Worm (Caenorhabditis elegans) whole organism, L3 larva: ENCODE data around the gene C34B4.4.

ENCODE experiments used
- R02D3.7 ChIP-seq: fragments of 150-350 bp; optimal IDR thresholded peaks from 2 replicates; lab custom pipeline; 2014; ENCODE audit warnings: missing biosample characterization, missing genetic modification characterization
- ZK546.5 ChIP-seq: sonication (generic microtip); optimal IDR thresholded peaks from 2 replicates; lab custom pipeline; 2017; ENCODE audit warnings: missing biosample characterization, missing genetic modification characterization
- aly-2 ChIP-seq: fragments of 150-350 bp; optimal IDR thresholded peaks from 2 replicates; lab custom pipeline; 2014; ENCODE audit warnings: missing biosample characterization, missing genetic modification characterization
- ama-1 ChIP-seq: fragments of 150-350 bp; optimal IDR thresholded peaks from 2 replicates; lab custom pipeline; 2018
- ceh-16 ChIP-seq: sonication (generic microtip); optimal IDR thresholded peaks from 2 replicates; lab custom pipeline; 2017; ENCODE audit warnings: missing biosample characterization, missing genetic modification characterization
- ceh-28 ChIP-seq: fragments of 150-350 bp; optimal IDR thresholded peaks from 2 replicates; lab custom pipeline; 2014; ENCODE audit warnings: missing biosample characterization, missing genetic modification reagents, missing genetic modification characterization
- ceh-82 ChIP-seq: fragments of 150-350 bp; optimal IDR thresholded peaks from 2 replicates; lab custom pipeline; 2014; ENCODE audit warnings: missing biosample characterization, missing genetic modification characterization
- daf-12 ChIP-seq: fragments of 150-350 bp; optimal IDR thresholded peaks from 2 replicates; lab custom pipeline; 2014; ENCODE audit warnings: missing biosample characterization, missing genetic modification reagents, missing genetic modification characterization
- egl-27 ChIP-seq: sonication (generic microtip); optimal IDR thresholded peaks from 4 replicates; lab custom pipeline; 2017; ENCODE audit warnings: missing biosample characterization, missing genetic modification reagents, missing genetic modification characterization
- egl-5 ChIP-seq: fragments of 150-350 bp; optimal IDR thresholded peaks from 2 replicates; lab custom pipeline; 2017; ENCODE audit warnings: missing biosample characterization, missing genetic modification reagents, missing genetic modification characterization, inconsistent platforms
- elt-1 ChIP-seq: fragments of 150-350 bp; optimal IDR thresholded peaks from 2 replicates; lab custom pipeline; 2014; ENCODE audit warnings: missing biosample characterization, missing genetic modification characterization
- elt-2 ChIP-seq: sonication (generic microtip); optimal IDR thresholded peaks from 2 replicates; lab custom pipeline; 2016; ENCODE audit warnings: missing genetic modification reagents, mild to moderate bottlenecking, missing genetic modification characterization, missing compliant biosample characterization
- elt-3 ChIP-seq, 3 experiments: fragments of 150-350 bp in 1 of 3; sonication (generic microtip) in 2 of 3; optimal IDR thresholded peaks; 2 replicates in 2 of 3; 4 replicates in 1 of 3; lab custom pipeline; 2014 to 2017; ENCODE audit warnings: missing biosample characterization in 3 of 3, missing genetic modification characterization in 3 of 3
- eor-1 ChIP-seq, 2 experiments: fragments of 150-350 bp; optimal IDR thresholded peaks; 2 replicates each; lab custom pipeline; 2014 to 2018; ENCODE audit warnings: missing biosample characterization in 2 of 2, missing genetic modification characterization in 2 of 2
- fkh-10 ChIP-seq: sonication (generic microtip); optimal IDR thresholded peaks from 2 replicates; lab custom pipeline; 2017; ENCODE audit warnings: missing biosample characterization, missing genetic modification reagents, missing genetic modification characterization
- fkh-2 ChIP-seq: fragments of 150-350 bp; optimal IDR thresholded peaks from 2 replicates; lab custom pipeline; 2014; ENCODE audit warnings: missing biosample characterization, missing genetic modification reagents, missing genetic modification characterization
- fos-1 ChIP-seq: fragments of 150-350 bp; optimal IDR thresholded peaks from 2 replicates; lab custom pipeline; 2014; ENCODE audit warnings: missing biosample characterization, missing genetic modification characterization
- hmg-11 ChIP-seq: sonication (generic microtip); optimal IDR thresholded peaks from 2 replicates; lab custom pipeline; 2016; ENCODE audit warnings: missing genetic modification characterization, missing compliant biosample characterization
- jun-1 ChIP-seq: fragments of 150-350 bp; optimal IDR thresholded peaks from 2 replicates; lab custom pipeline; 2014; ENCODE audit warnings: missing biosample characterization, missing genetic modification reagents, missing genetic modification characterization
- lin-15B ChIP-seq: fragments of 150-350 bp; optimal IDR thresholded peaks from 2 replicates; lab custom pipeline; 2014; ENCODE audit warnings: missing biosample characterization, missing genetic modification characterization
- lin-39 ChIP-seq: fragments of 150-350 bp; optimal IDR thresholded peaks from 2 replicates; lab custom pipeline; 2018; ENCODE audit warnings: missing biosample characterization, missing genetic modification reagents, missing genetic modification characterization
- lsy-12 ChIP-seq: sonication (generic microtip); optimal IDR thresholded peaks from 2 replicates; lab custom pipeline; 2016; ENCODE audit warnings: mild to moderate bottlenecking, missing genetic modification characterization, missing compliant biosample characterization
- mdl-1 ChIP-seq: fragments of 150-350 bp; optimal IDR thresholded peaks from 2 replicates; lab custom pipeline; 2014; ENCODE audit warnings: missing biosample characterization, missing genetic modification characterization
- mml-1 ChIP-seq: fragments of 150-350 bp; sonication (generic microtip); optimal IDR thresholded peaks from 3 replicates; lab custom pipeline; 2014; ENCODE audit warnings: missing biosample characterization, missing genetic modification characterization
- nfya-1 ChIP-seq: sonication (generic microtip); optimal IDR thresholded peaks from 2 replicates; lab custom pipeline; 2017; ENCODE audit warnings: missing genetic modification characterization, mild to moderate bottlenecking, missing compliant biosample characterization, antibody characterized with exemption, moderate library complexity; ENCODE audit not compliant: insufficient read depth
- nhr-12 ChIP-seq: fragments of 150-350 bp; optimal IDR thresholded peaks from 2 replicates; lab custom pipeline; 2014; ENCODE audit warnings: missing biosample characterization, missing genetic modification characterization
- nhr-23 ChIP-seq: fragments of 150-350 bp; optimal IDR thresholded peaks from 2 replicates; lab custom pipeline; 2014; ENCODE audit warnings: missing biosample characterization, missing genetic modification reagents, missing genetic modification characterization
- nhr-25 ChIP-seq: sonication (generic microtip); optimal IDR thresholded peaks from 2 replicates; lab custom pipeline; 2017; ENCODE audit warnings: missing biosample characterization, missing genetic modification characterization
- nhr-28 ChIP-seq: fragments of 150-350 bp; optimal IDR thresholded peaks from 2 replicates; lab custom pipeline; 2014; ENCODE audit warnings: missing biosample characterization, missing genetic modification characterization
- nhr-43 ChIP-seq: sonication (generic microtip); optimal IDR thresholded peaks from 2 replicates; lab custom pipeline; 2016; ENCODE audit warnings: mild to moderate bottlenecking, missing genetic modification characterization, missing compliant biosample characterization; ENCODE audit not compliant: poor library complexity, severe bottlenecking
- nhr-67 ChIP-seq: fragments of 150-350 bp; optimal IDR thresholded peaks from 2 replicates; lab custom pipeline; 2014; ENCODE audit warnings: missing biosample characterization, missing genetic modification characterization
- nhr-76 ChIP-seq: fragments of 150-350 bp; sonication (generic microtip); optimal IDR thresholded peaks from 5 replicates; lab custom pipeline; 2014; ENCODE audit warnings: missing biosample characterization, missing genetic modification characterization
- nhr-77 ChIP-seq: fragments of 150-350 bp; optimal IDR thresholded peaks from 2 replicates; lab custom pipeline; 2014; ENCODE audit warnings: missing biosample characterization, missing genetic modification characterization
- pha-4 ChIP-seq: fragments of 150-350 bp; optimal IDR thresholded peaks from 2 replicates; lab custom pipeline; 2014; ENCODE audit warnings: missing biosample characterization, missing genetic modification reagents, missing genetic modification characterization
- pqm-1 ChIP-seq: fragments of 150-350 bp; optimal IDR thresholded peaks from 2 replicates; lab custom pipeline; 2017; ENCODE audit warnings: missing biosample characterization, missing genetic modification characterization, inconsistent platforms
- sea-2 ChIP-seq: fragments of 150-350 bp; sonication (generic microtip); optimal IDR thresholded peaks from 4 replicates; lab custom pipeline; 2014; ENCODE audit warnings: missing biosample characterization, missing genetic modification reagents, missing genetic modification characterization
- skn-1 ChIP-seq: fragments of 150-350 bp; optimal IDR thresholded peaks from 2 replicates; lab custom pipeline; 2014; ENCODE audit warnings: missing biosample characterization, missing genetic modification characterization
- snpc-4 ChIP-seq: fragments of 150-350 bp; optimal IDR thresholded peaks from 2 replicates; lab custom pipeline; 2014; ENCODE audit warnings: missing biosample characterization, missing genetic modification characterization
- tbx-2 ChIP-seq: sonication (generic microtip); optimal IDR thresholded peaks from 2 replicates; lab custom pipeline; 2016; ENCODE audit warnings: mild to moderate bottlenecking, missing genetic modification characterization, missing compliant biosample characterization
- unc-39 ChIP-seq: sonication (generic microtip); optimal IDR thresholded peaks from 4 replicates; lab custom pipeline; 2017; ENCODE audit warnings: missing biosample characterization, missing genetic modification characterization
- unc-62 ChIP-seq: fragments of 150-350 bp; sonication (generic microtip); optimal IDR thresholded peaks from 4 replicates; lab custom pipeline; 2014; ENCODE audit warnings: missing biosample characterization, missing genetic modification reagents, missing genetic modification characterization
- zag-1 ChIP-seq: fragments of 150-350 bp; optimal IDR thresholded peaks from 2 replicates; lab custom pipeline; 2014; ENCODE audit warnings: missing biosample characterization, missing genetic modification characterization
- ztf-11 ChIP-seq: fragments of 150-350 bp; optimal IDR thresholded peaks from 2 replicates; lab custom pipeline; 2014; ENCODE audit warnings: missing biosample characterization, missing genetic modification characterization
- ztf-4 ChIP-seq: fragments of 150-350 bp; optimal IDR thresholded peaks from 2 replicates; lab custom pipeline; 2014; ENCODE audit warnings: missing biosample characterization, missing genetic modification characterization

Gene C34B4.4

ce11 chrV:13090130-13090770 is at the start of gene C34B4.4:
Gene C34B4.4, plus strand, starts transcription at chrV:13090405.
- TF ChIP-seq nhr-23 (tag; lab: Kevin White, UChicago) (no peak), ceh-28 (tag; lab: Kevin White, UChicago) (peak; percentile 21), elt-1 (no peak), ama-1 (lab: Kevin White, UChicago) (peak; percentile 54), ztf-4 (no peak), lsy-12 (peak; percentile 80), elt-2 (tag; lab: Kevin White, UChicago) (peak; percentile 38), nhr-43 (tag; lab: Kevin White, UChicago) (peak; percentile 40), mdl-1 (tag; lab: Kevin White, UChicago) (no peak)
- TF ChIP-seq, all 47 proteins: peak for 5

- TF ChIP-seq ZK546.5 (tag; lab: Kevin White, UChicago) (no peak), nhr-28 (tag; lab: Kevin White, UChicago) (no peak), mml-1 (no peak), sea-2 (no peak), skn-1 (tag; lab: Kevin White, UChicago) (no peak), ztf-4 (no peak), unc-39 (tag; lab: Kevin White, UChicago) (no peak), fos-1 (tag; lab: Kevin White, UChicago) (no peak), mdl-1 (tag; lab: Kevin White, UChicago) (no peak), aly-2 (no peak), pqm-1 (tag; lab: Kevin White, UChicago) (peak; percentile 20), snpc-4 (tag; lab: Kevin White, UChicago) (peak; percentile 45), fkh-10 (no peak), ama-1 (lab: Kevin White, UChicago) (no peak), pha-4 (tag; lab: Kevin White, UChicago) (peak; percentile 75), hmg-11 (tag; lab: Kevin White, UChicago) (peak; percentile 87), fkh-2 (tag; lab: Kevin White, UChicago) (no peak), unc-62 (GFP tag; lab: Kevin White, UChicago) (no peak), lin-39 (tag; lab: Kevin White, UChicago) (peak; percentile 26), R02D3.7 (peak; percentile 40), elt-1 (peak; percentile 18), daf-12 (no peak), lin-15B (tag; lab: Kevin White, UChicago) (peak; percentile 69), ceh-82 (tag; lab: Kevin White, UChicago) (no peak), zag-1 (tag; lab: Kevin White, UChicago) (no peak), nfya-1 (tag; lab: Kevin White, UChicago) (peak; percentile 74), nhr-76 (tag; lab: Kevin White, UChicago) (no peak), ceh-28 (tag; lab: Kevin White, UChicago) (peak; percentile 62), jun-1 (tag; lab: Kevin White, UChicago) (peak; percentile 62), nhr-43 (tag; lab: Kevin White, UChicago) (peak; percentile 91), egl-27 (tag; lab: Kevin White, UChicago) (peak; percentile 13), ztf-11 (tag; lab: Kevin White, UChicago) (no peak), elt-2 (tag; lab: Kevin White, UChicago) (peak; percentile 45), eor-1 (tag; optimal IDR thresholded peaks at IDR 0.05; lab: Kevin White, UChicago) (no peak), nhr-77 (tag; lab: Kevin White, UChicago) (peak; percentile 1), nhr-23 (tag; lab: Kevin White, UChicago) (peak; percentile 94), lsy-12 (peak; percentile 30), egl-5 (tag; lab: Kevin White, UChicago) (no peak), nhr-67 (no peak), elt-3 (tag; optimal IDR thresholded peaks at IDR 0.05; lab: Kevin White, UChicago) (no peak), nhr-25 (tag; lab: Kevin White, UChicago) (peak; percentile 69), tbx-2 (tag; lab: Kevin White, UChicago) (peak; percentile 48), nhr-12 (tag; lab: Kevin White, UChicago) (no peak), ceh-16 (tag; lab: Kevin White, UChicago) (no peak)
These were observed 48.5 kb upstream of the C34B4.4 start, which contains the start of gene scyl-1 for ce11 chrV:13041666-13042065. Gene scyl-1, minus strand, starts transcription at chrV:13041721.
